Worm (Caenorhabditis elegans): Measurements from ENCODE around the gene ral-1.

The ral-1 gene

DNA sequence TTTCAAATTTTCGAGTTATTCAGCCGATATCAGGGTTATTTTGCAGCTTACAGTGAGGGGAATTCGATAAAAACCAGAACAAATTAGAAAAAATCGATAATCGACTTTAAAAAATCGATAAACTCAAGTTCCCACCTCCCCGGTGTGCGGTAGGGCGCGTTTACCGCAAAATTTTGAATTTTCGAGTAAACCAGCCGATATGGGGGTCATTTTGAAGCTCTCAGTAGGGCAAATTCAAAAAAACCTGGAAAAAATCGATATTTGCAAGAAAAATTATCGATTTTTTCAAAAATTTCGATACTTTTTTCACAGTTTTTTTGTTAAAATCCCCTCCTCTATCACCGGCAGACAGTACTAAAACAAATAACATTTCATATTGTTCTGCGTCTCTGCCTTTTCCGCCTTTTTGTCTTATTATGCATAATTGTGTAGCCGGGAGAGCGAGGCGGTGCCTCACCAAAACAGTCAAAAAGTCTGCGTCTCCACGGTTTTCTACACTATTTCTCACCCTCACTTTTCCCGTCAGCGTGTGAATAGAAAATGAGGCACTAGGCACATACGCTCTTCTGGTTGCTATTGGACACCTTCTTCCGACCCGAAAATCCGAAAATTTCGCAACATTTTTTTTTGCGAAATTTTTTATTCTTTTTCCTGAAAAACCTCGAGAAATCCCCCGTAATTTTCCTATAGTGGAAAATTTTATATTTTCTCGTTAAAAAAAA lies at the start of gene ral-1:
Gene ral-1 (plus strand): TSS at position 435 of the 722 bp plus-strand sequence.
- TF ChIP-seq cog-1 (tag; optimal IDR thresholded peaks at IDR 0.05), result no peak
- TF ChIP-seq T22C8.4 (GFP tag; IDR thresholded peaks at IDR 0.05), result peak; percentile 84

DNA sequence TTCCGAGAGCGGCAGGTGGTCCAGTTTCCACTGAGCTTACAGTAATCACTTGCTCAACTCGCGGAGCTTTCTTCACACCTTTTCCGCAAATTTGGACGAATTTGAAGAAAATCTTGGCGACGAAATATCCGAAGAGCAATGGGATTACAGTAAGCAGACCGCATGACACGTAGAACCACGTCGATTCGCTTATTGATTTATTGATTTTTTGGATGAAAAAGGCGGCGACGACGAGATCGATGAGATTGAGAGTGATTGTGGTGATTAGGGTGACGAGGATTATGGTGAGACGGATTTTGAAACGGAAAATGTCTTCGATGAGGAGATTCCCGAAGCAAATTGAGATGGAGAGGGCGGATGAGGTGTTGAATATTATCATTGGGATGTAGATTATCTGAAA lies 47.4 kb upstream of the ral-1 start:
- no peak for TF ChIP-seq ref-1 (GFP tag; conservative IDR thresholded peaks at IDR 0.05)
- peak; percentile 36; the same call in 1 of the 2 replicates for TF ChIP-seq T22C8.4 (GFP tag; IDR thresholded peaks at IDR 0.05)
- no peak for TF ChIP-seq klf-2 (GFP tag; conservative IDR thresholded peaks at IDR 0.05)
- TF ChIP-seq ztf-29 (GFP tag; IDR thresholded peaks at IDR 0.05), result no peak
- TF ChIP-seq tab-1 (GFP tag; IDR thresholded peaks at IDR 0.05), result no peak
- TF ChIP-seq ztf-23 (GFP tag; IDR thresholded peaks at IDR 0.05), result no peak
- no peak for TF ChIP-seq cog-1 (tag; optimal IDR thresholded peaks at IDR 0.05)
- TF ChIP-seq med-1 (GFP tag; optimal IDR thresholded peaks at IDR 0.05; ENCODE audit: insufficient read depth), result no peak
- no peak for TF ChIP-seq flt-1 (GFP tag; IDR thresholded peaks at IDR 0.05)

DNA sequence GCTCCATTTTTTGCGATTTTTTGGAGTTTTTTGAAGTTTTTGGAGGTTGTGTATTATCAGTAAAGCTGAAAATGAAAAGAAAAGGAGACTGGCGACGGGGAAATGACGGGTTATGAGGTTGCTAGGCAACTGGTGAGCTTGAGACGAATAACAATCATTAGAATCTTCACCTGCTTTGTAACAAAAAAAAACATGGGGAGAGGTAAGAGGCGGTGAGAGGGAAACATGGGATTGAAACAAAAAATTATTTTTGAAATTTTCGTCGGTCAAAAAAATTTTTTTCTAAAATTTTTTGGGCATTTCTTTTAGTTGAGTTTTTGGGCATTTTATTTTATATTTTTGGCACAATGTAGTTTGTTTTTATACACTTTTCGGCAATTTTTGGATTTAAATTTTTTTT lies 44.5 kb upstream of the ral-1 start, which contains the start of gene Y53G8AM.7:
Gene Y53G8AM.7 (minus strand): TSS at position 101 of the 400 bp plus-strand sequence.
- TF ChIP-seq flt-1 (GFP tag; IDR thresholded peaks at IDR 0.05), result no peak
- no peak for TF ChIP-seq ztf-23 (GFP tag; IDR thresholded peaks at IDR 0.05)
- no peak for TF ChIP-seq cog-1 (tag; optimal IDR thresholded peaks at IDR 0.05)
- TF ChIP-seq ref-1 (GFP tag; conservative IDR thresholded peaks at IDR 0.05), result no peak
- TF ChIP-seq tab-1 (GFP tag; IDR thresholded peaks at IDR 0.05), result no peak
- no peak for TF ChIP-seq klf-2 (GFP tag; conservative IDR thresholded peaks at IDR 0.05)
- TF ChIP-seq med-1 (GFP tag; optimal IDR thresholded peaks at IDR 0.05; ENCODE audit: insufficient read depth), result no peak
- no peak for TF ChIP-seq ztf-29 (GFP tag; IDR thresholded peaks at IDR 0.05)
- no peak for TF ChIP-seq T22C8.4 (GFP tag; IDR thresholded peaks at IDR 0.05)

DNA sequence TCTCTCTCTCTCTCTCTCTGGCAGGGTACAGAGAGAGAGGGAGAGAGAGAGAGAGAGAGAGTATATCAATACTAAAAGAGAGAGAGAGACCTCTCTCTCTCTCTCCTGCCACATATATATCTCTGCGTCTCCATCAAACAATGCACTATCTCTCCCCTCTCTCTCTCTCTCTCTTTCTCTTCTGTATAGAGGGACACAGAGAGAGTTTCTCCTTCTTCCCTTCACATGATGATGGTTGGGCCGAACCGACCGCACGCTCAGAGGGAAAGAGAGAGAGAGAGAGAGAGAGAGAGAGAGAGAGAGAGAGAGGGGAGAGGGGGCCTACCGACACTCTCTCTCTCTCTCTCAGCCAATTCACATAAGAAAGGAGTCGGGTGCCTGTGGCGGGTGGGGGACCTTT lies 39.4 kb upstream of the ral-1 start:
- TF ChIP-seq T22C8.4 (GFP tag; IDR thresholded peaks at IDR 0.05) (no peak), flt-1 (GFP tag; IDR thresholded peaks at IDR 0.05) (0 out of 2 replicates have a peak, but pooled peaks have one; percentile 21), cog-1 (tag; optimal IDR thresholded peaks at IDR 0.05) (peak; percentile 72), ref-1 (GFP tag; conservative IDR thresholded peaks at IDR 0.05) (no peak), tab-1 (GFP tag; IDR thresholded peaks at IDR 0.05) (no peak)

DNA sequence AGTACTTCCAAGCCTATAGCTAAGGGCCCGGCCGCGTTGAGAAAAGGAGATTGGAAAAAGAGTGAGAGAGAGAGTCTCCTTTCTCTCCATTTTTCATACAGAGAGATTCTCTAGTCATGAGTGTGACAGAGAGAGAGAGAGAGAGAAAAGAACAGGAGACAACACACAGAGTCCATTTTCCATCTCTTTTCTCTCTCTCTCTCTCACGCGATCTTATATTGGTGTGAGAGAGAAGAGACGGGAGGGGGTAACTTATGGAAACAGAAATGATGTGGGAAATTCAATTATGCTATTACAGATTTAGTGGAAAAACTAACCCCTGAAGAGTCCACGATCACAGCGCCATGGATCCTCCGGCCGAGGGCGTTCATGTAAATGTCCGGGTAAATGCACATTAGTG lies 38.0 kb upstream of the ral-1 start:
- no peak for TF ChIP-seq med-1 (GFP tag; optimal IDR thresholded peaks at IDR 0.05; ENCODE audit: insufficient read depth)
- TF ChIP-seq ref-1 (GFP tag; conservative IDR thresholded peaks at IDR 0.05), result no peak
- TF ChIP-seq ztf-29 (GFP tag; IDR thresholded peaks at IDR 0.05), result no peak
- no peak for TF ChIP-seq klf-2 (GFP tag; conservative IDR thresholded peaks at IDR 0.05)
- TF ChIP-seq tab-1 (GFP tag; IDR thresholded peaks at IDR 0.05), result no peak
- no peak for TF ChIP-seq cog-1 (tag; optimal IDR thresholded peaks at IDR 0.05)
- TF ChIP-seq T22C8.4 (GFP tag; IDR thresholded peaks at IDR 0.05), result no peak
- TF ChIP-seq ztf-23 (GFP tag; IDR thresholded peaks at IDR 0.05), result no peak
- no peak for TF ChIP-seq flt-1 (GFP tag; IDR thresholded peaks at IDR 0.05)

DNA sequence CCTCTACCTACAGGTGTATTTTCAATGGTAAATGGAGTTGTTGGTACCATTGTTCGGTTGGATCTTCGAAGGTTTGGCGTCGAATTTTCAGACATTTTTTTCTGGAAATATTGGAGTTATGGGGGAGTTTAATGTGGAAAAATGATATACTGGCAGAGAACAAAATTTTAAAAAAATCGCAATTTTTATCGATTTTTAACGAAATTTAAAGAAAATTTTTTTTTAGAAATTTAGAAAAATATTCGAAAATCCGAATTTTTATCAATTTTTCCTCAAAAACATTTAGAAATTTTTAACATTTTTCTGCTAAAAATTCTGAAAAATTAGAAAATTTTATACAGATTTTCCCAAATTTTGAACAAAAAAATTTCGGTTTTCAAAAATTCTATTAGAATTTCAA lies 32.5 kb upstream of the ral-1 start, which contains the start of gene Y53G8AM.8:
Gene Y53G8AM.8 (minus strand): TSS at position 101 of the 400 bp plus-strand sequence.
- no peak for TF ChIP-seq tab-1 (GFP tag; IDR thresholded peaks at IDR 0.05)
- no peak for TF ChIP-seq flt-1 (GFP tag; IDR thresholded peaks at IDR 0.05)
- TF ChIP-seq ztf-23 (GFP tag; IDR thresholded peaks at IDR 0.05), result no peak
- TF ChIP-seq ztf-29 (GFP tag; IDR thresholded peaks at IDR 0.05), result no peak

DNA sequence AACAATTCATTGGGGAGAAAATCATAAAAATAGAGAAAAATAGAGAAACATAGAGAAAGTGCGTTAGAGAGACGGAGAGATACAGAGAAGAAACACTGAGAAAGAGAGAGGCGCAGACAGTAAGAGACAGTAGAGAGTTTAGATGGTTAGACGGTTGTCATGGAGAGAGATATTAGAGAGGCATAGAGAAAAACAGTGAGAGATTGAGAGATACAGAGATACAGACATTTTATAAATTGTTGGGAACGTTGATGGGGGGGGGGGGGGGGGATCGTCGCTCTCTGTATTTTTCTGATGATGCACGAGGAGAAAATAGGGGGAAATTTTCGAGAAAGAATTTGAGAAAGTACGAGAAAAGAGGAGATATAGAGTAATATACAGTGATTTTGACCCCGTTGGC lies 31.8 kb upstream of the ral-1 start:
- TF ChIP-seq cog-1 (tag; optimal IDR thresholded peaks at IDR 0.05) (peak; percentile 55), klf-2 (GFP tag; conservative IDR thresholded peaks at IDR 0.05) (no peak), tab-1 (GFP tag; IDR thresholded peaks at IDR 0.05) (no peak), med-1 (GFP tag; optimal IDR thresholded peaks at IDR 0.05; ENCODE audit: insufficient read depth) (no peak), ztf-23 (GFP tag; IDR thresholded peaks at IDR 0.05) (0 out of 2 replicates have a peak, but pooled peaks have one; percentile 39), flt-1 (GFP tag; IDR thresholded peaks at IDR 0.05) (no peak), T22C8.4 (GFP tag; IDR thresholded peaks at IDR 0.05) (no peak)

DNA sequence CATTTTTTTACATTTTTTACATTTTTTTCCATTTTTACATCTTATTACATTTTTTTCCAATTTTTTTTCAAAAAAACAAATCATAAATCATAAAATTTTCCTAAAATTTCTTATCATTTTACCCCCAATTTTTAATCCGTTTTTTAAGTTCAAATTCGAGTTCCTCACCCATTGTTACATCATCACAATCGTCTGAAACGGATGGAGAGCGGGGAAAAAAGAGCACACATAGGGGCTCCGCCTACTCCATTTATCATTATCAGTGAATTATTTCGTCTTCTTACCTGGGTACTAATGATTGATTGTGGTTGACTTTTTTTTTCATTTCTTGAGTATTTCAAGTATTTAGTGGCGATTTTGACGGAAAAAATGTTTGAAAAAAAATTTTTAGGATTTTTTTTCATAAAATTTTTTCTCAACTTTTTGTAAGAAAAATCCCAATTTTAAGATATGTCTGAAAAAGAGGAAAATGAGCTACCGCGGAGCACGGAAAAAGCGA lies 29.2 kb upstream of the ral-1 start, which contains the start of gene mfsd-8:
Gene mfsd-8 (plus strand): TSS at position 449 of the 499 bp plus-strand sequence.
- TF ChIP-seq tab-1 (GFP tag; IDR thresholded peaks at IDR 0.05), result no peak
- TF ChIP-seq T22C8.4 (GFP tag; IDR thresholded peaks at IDR 0.05), result no peak
- TF ChIP-seq ztf-23 (GFP tag; IDR thresholded peaks at IDR 0.05), result no peak
- TF ChIP-seq flt-1 (GFP tag; IDR thresholded peaks at IDR 0.05), result no peak
- no peak for TF ChIP-seq ref-1 (GFP tag; conservative IDR thresholded peaks at IDR 0.05)
- no peak for TF ChIP-seq klf-2 (GFP tag; conservative IDR thresholded peaks at IDR 0.05)
- no peak for TF ChIP-seq cog-1 (tag; optimal IDR thresholded peaks at IDR 0.05)
- no peak for TF ChIP-seq ztf-29 (GFP tag; IDR thresholded peaks at IDR 0.05)

DNA sequence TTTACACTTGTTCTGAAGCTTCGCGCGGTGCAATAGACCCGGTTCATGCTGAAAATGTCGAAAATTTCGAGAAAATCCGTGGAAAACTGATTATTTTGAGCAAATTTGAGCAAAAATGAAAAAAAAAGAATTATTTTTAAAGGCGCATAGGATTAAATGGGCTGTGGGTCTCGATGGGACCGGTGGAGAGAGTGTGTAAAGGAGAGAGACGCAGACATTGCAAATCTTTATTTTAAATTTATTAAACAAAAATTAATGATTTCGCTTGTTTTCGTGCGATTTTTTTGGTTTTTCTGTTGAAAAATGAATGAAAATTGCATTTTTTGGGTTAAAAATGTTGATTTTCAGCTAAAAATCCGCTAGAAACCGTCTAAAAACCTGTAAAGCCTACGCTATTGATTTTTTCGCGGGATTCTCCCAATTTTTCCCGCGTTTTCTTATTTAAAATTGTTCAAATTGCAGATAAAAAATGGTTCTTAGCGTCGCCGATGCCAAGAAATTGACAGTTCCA lies 16.8 kb upstream of the ral-1 start, which contains the start of the genes Y53G8AR.8 and Y53G8AR.6:
Gene Y53G8AR.8 (minus strand): TSS at position 48 of the 511 bp plus-strand sequence.
Gene Y53G8AR.6 (plus strand): TSS at position 461 of the 511 bp plus-strand sequence.
- no peak for TF ChIP-seq flt-1 (GFP tag; IDR thresholded peaks at IDR 0.05)
- TF ChIP-seq T22C8.4 (GFP tag; IDR thresholded peaks at IDR 0.05), result no peak
- no peak for TF ChIP-seq cog-1 (tag; optimal IDR thresholded peaks at IDR 0.05)
- no peak for TF ChIP-seq ztf-23 (GFP tag; IDR thresholded peaks at IDR 0.05)
- no peak for TF ChIP-seq klf-2 (GFP tag; conservative IDR thresholded peaks at IDR 0.05)
- TF ChIP-seq tab-1 (GFP tag; IDR thresholded peaks at IDR 0.05), result no peak

DNA sequence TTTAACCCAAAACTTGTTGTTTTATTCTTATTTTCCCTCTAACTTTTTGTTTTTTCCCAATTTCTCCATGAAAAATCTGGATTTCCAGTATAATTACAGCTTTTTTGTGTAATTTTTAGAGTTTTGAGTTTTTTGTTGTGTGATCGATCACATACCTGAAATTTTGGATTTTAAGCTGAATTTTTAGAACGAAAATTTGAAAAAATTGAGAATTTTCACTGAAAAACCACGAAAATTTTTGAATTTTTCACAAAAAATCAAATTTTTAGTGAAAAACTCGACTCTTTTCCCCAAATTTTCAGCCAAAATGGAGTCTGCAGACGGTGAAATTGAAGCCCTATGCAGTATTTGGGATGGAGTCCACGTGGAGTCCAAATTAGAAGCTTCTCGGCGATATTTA lies 14.0 kb upstream of the ral-1 start, which contains the start of gene Y53G8AR.5:
Gene Y53G8AR.5 (plus strand): TSS at position 301 of the 400 bp plus-strand sequence.
- TF ChIP-seq ref-1 (GFP tag; conservative IDR thresholded peaks at IDR 0.05) (no peak), med-1 (GFP tag; optimal IDR thresholded peaks at IDR 0.05; ENCODE audit: insufficient read depth) (no peak), klf-2 (GFP tag; conservative IDR thresholded peaks at IDR 0.05) (no peak), ztf-29 (GFP tag; IDR thresholded peaks at IDR 0.05) (no peak), ztf-23 (GFP tag; IDR thresholded peaks at IDR 0.05) (no peak), T22C8.4 (GFP tag; IDR thresholded peaks at IDR 0.05) (no peak), tab-1 (GFP tag; IDR thresholded peaks at IDR 0.05) (no peak), flt-1 (GFP tag; IDR thresholded peaks at IDR 0.05) (no peak), cog-1 (tag; optimal IDR thresholded peaks at IDR 0.05) (no peak)

Measured in whole organism, midembryonic.